Worm (Caenorhabditis elegans) whole organism, midembryonic: ENCODE measurements around the gene gex-3.

Experiments
- T22C8.4 ChIP-seq: fragments of 200-800 bp; sonication (Bioruptor generic); IDR thresholded peaks from 2 replicates; pipeline ENCODE4 v1.3.6; 2022; ENCODE audit warnings: missing genetic modification characterization, missing compliant biosample characterization
- klf-2 ChIP-seq: fragments of 200-800 bp; sonication (Bioruptor generic); conservative IDR thresholded peaks from 2 replicates; pipeline ENCODE4 v1.3.6; 2022; ENCODE audit warnings: missing genetic modification reagents, missing genetic modification characterization, missing compliant biosample characterization
- tab-1 ChIP-seq: fragments of 200-800 bp; sonication (Bioruptor generic); IDR thresholded peaks from 2 replicates; pipeline ENCODE4 v1.3.6; 2022; ENCODE audit warnings: missing genetic modification characterization, missing compliant biosample characterization
- ztf-29 ChIP-seq: fragments of 200-800 bp; sonication (Bioruptor generic); IDR thresholded peaks from 2 replicates; pipeline ENCODE4 v1.3.6; 2022; ENCODE audit warnings: missing genetic modification reagents, missing genetic modification characterization, missing compliant biosample characterization

ce11 chrIV:12382864-12383263 is 21.4 kb upstream of the gex-3 start, which contains the start of gene thn-2:
- no peak for TF ChIP-seq tab-1 (GFP tag; lab: Robert Waterston, UW)
- no peak for TF ChIP-seq klf-2
- TF ChIP-seq ztf-29 (GFP tag; lab: Robert Waterston, UW): no peak
- TF ChIP-seq T22C8.4: no peak
